Worm (Caenorhabditis elegans) whole organism, young adult: ENCODE measurements around the gene fbxa-163.

ENCODE experiments used
- F33H1.4 ChIP-seq: fragments of 200-800 bp; sonication (Bioruptor generic); IDR thresholded peaks from 2 replicates; pipeline ENCODE4 v1.3.6; 2022; ENCODE audit warnings: missing genetic modification reagents, missing genetic modification characterization, missing compliant biosample characterization
- dpl-1 ChIP-seq: fragments of 150-350 bp; optimal IDR thresholded peaks from 2 replicates; lab custom pipeline; 2014; ENCODE audit warnings: missing biosample characterization, missing genetic modification reagents, missing genetic modification characterization
- nfyb-1 ChIP-seq: fragments of 200-800 bp; sonication (Bioruptor generic); IDR thresholded peaks from 2 replicates; pipeline ENCODE4 v1.3.6; 2022; ENCODE audit warnings: missing genetic modification reagents, missing genetic modification characterization, missing compliant biosample characterization
- pha-4 ChIP-seq: fragments of 150-350 bp; sonication (generic microtip); optimal IDR thresholded peaks from 2 replicates; lab custom pipeline; 2014; ENCODE audit warnings: missing biosample characterization, missing genetic modification reagents, missing genetic modification characterization
- snpc-4 ChIP-seq, 5 experiments: fragments of 150-350 bp in 1 of 5; sonication (generic microtip) in 4 of 5; optimal IDR thresholded peaks; 2 replicates each; lab custom pipeline; 2014 to 2018; ENCODE audit warnings: missing genetic modification characterization in 5 of 5, missing biosample characterization in 3 of 5, antibody characterized with exemption in 2 of 5, mild to moderate bottlenecking in 2 of 5, missing compliant biosample characterization in 2 of 5, missing genotype in 2 of 5, moderate library complexity in 2 of 5, missing genetic modification reagents in 1 of 5
- unc-62 ChIP-seq: fragments of 150-350 bp; optimal IDR thresholded peaks from 2 replicates; lab custom pipeline; 2014; ENCODE audit warnings: missing biosample characterization, missing genetic modification reagents, missing genetic modification characterization

ce11 chrII:1605010-1605409, 5.5 kb downstream of the fbxa-163 start:
- no peak for TF ChIP-seq nfyb-1 (GFP tag; lab: Robert Waterston, UW)
- no peak for TF ChIP-seq F33H1.4 (GFP tag; lab: Robert Waterston, UW)
- TF ChIP-seq pha-4 (tag; lab: Kevin White, UChicago) = no peak
- no peak for TF ChIP-seq unc-62 (GFP tag; lab: Kevin White, UChicago)
- TF ChIP-seq dpl-1 (GFP tag; lab: Kevin White, UChicago) = no peak
- no peak for TF ChIP-seq snpc-4 (GFP tag; optimal IDR thresholded peaks at IDR 0.05; lab: Kevin White, UChicago)
- no peak for TF ChIP-seq snpc-4 (tag; optimal IDR thresholded peaks at IDR 0.05; lab: Kevin White, UChicago)
